Fruit fly (Drosophila melanogaster) whole organism, prepupa: Measurements from ENCODE around the gene CG18258.

ENCODE experiments used
- Blimp-1 ChIP-seq: fragments of 200-800 bp; sonication (Bioruptor generic); optimal IDR thresholded peaks from 3 replicates; lab custom pipeline; 2017; ENCODE audit warnings: missing biosample characterization, missing genetic modification characterization, mild to moderate bottlenecking, moderate library complexity, missing genetic modification reagents
- CG10631 ChIP-seq: fragments of 200-800 bp; sonication (Bioruptor generic); optimal IDR thresholded peaks from 2 replicates; lab custom pipeline; 2016; ENCODE audit warnings: missing biosample characterization, missing genetic modification characterization
- CG10669 ChIP-seq: fragments of 200-800 bp; sonication (Bioruptor generic); optimal IDR thresholded peaks from 3 replicates; lab custom pipeline; 2018; ENCODE audit warnings: missing biosample characterization, mild to moderate bottlenecking, missing genetic modification characterization, moderate library complexity
- CG11294 ChIP-seq: fragments of 200-800 bp; sonication (Bioruptor generic); IDR thresholded peaks from 2 replicates; pipeline ENCODE4 v1.3.6; 2022; ENCODE audit warnings: missing biosample characterization, missing genetic modification characterization
- CG11762 ChIP-seq: fragments of 200-800 bp; sonication (Bioruptor generic); optimal IDR thresholded peaks from 3 replicates; lab custom pipeline; 2016; ENCODE audit warnings: missing biosample characterization, missing genetic modification characterization; ENCODE audit not compliant: insufficient read depth
- CG15336 ChIP-seq: fragments of 200-800 bp; sonication (Bioruptor generic); IDR thresholded peaks from 2 replicates; pipeline ENCODE4 v1.3.6; 2022; ENCODE audit warnings: missing biosample characterization, missing genetic modification characterization
- CG1621 ChIP-seq: fragments of 200-800 bp; sonication (Bioruptor generic); optimal IDR thresholded peaks from 3 replicates; lab custom pipeline; 2018; ENCODE audit warnings: missing biosample characterization, mild to moderate bottlenecking, missing genetic modification characterization
- CG16779 ChIP-seq: fragments of 200-800 bp; sonication (Bioruptor generic); optimal IDR thresholded peaks from 3 replicates; lab custom pipeline; 2017; ENCODE audit warnings: missing biosample characterization, mild to moderate bottlenecking, missing genetic modification characterization
- CG3032 ChIP-seq: fragments of 200-800 bp; optimal IDR thresholded peaks from 2 replicates; lab custom pipeline; 2019; ENCODE audit warnings: missing biosample characterization, mild to moderate bottlenecking, missing genetic modification characterization, moderate library complexity
- CG31627 ChIP-seq: fragments of 200-800 bp; sonication (Bioruptor generic); optimal IDR thresholded peaks from 3 replicates; lab custom pipeline; 2016; ENCODE audit warnings: missing biosample characterization, missing genetic modification characterization
- CG3919 ChIP-seq: fragments of 200-800 bp; sonication (Bioruptor generic); optimal IDR thresholded peaks from 3 replicates; lab custom pipeline; 2016; ENCODE audit warnings: missing biosample characterization, missing genetic modification characterization
- CG6163 ChIP-seq: fragments of 200-800 bp; sonication (Bioruptor generic); IDR thresholded peaks from 3 replicates; pipeline ENCODE4 v1.3.6; 2022; ENCODE audit warnings: missing biosample characterization, missing genetic modification characterization
- CG6276 ChIP-seq: fragments of 200-800 bp; sonication (Bioruptor generic); optimal IDR thresholded peaks from 2 replicates; lab custom pipeline; 2017; ENCODE audit warnings: missing biosample characterization, mild to moderate bottlenecking, missing genetic modification characterization
- CG6792 ChIP-seq: fragments of 200-800 bp; sonication (Bioruptor generic); optimal IDR thresholded peaks from 3 replicates; lab custom pipeline; 2016; ENCODE audit warnings: missing biosample characterization, missing genetic modification characterization
- CG6808 ChIP-seq: fragments of 200-800 bp; sonication (Bioruptor generic); optimal IDR thresholded peaks from 3 replicates; lab custom pipeline; 2017; ENCODE audit warnings: missing biosample characterization, missing genetic modification characterization, mild to moderate bottlenecking, moderate library complexity, missing genetic modification reagents
- CG7368 ChIP-seq: fragments of 200-800 bp; sonication (Bioruptor generic); optimal IDR thresholded peaks from 3 replicates; lab custom pipeline; 2016; ENCODE audit warnings: missing biosample characterization, missing genetic modification characterization
- CG8119 ChIP-seq: fragments of 200-800 bp; sonication (Bioruptor generic); IDR thresholded peaks from 3 replicates; pipeline ENCODE4 v1.3.6; 2022; ENCODE audit warnings: missing biosample characterization, missing genetic modification characterization
- CG8319 ChIP-seq: fragments of 200-800 bp; sonication (Bioruptor generic); optimal IDR thresholded peaks from 3 replicates; lab custom pipeline; 2016; ENCODE audit warnings: missing biosample characterization, missing genetic modification characterization
- CG8632 ChIP-seq: fragments of 200-800 bp; sonication (Bioruptor generic); optimal IDR thresholded peaks from 3 replicates; lab custom pipeline; 2016; ENCODE audit warnings: missing biosample characterization, missing genetic modification characterization
- CG9139 ChIP-seq: fragments of 200-800 bp; sonication (Bioruptor generic); optimal IDR thresholded peaks from 3 replicates; lab custom pipeline; 2017; ENCODE audit warnings: missing biosample characterization, mild to moderate bottlenecking, missing genetic modification characterization
- Eip78C ChIP-seq: fragments of 200-800 bp; sonication (Bioruptor generic); peaks from one replicate; lab custom pipeline; 2016; ENCODE audit warnings: missing biosample characterization, missing genetic modification characterization
- Eip93F ChIP-seq: fragments of 200-800 bp; sonication (Bioruptor generic); optimal IDR thresholded peaks from 2 replicates; lab custom pipeline; 2016; ENCODE audit warnings: missing biosample characterization, mild to moderate bottlenecking, missing genetic modification characterization
- Ets21C ChIP-seq: fragments of 200-800 bp; sonication (Bioruptor generic); optimal IDR thresholded peaks from 3 replicates; lab custom pipeline; 2016; ENCODE audit warnings: missing biosample characterization, missing genetic modification characterization
- Ets96B ChIP-seq: fragments of 200-800 bp; optimal IDR thresholded peaks from 2 replicates; lab custom pipeline; 2019; ENCODE audit warnings: missing biosample characterization, mild to moderate bottlenecking, missing genetic modification characterization, moderate library complexity
- Gug ChIP-seq: fragments of 200-800 bp; sonication (Bioruptor generic); IDR thresholded peaks from 2 replicates; pipeline ENCODE4 v1.3.6; 2022; ENCODE audit warnings: missing biosample characterization, missing genetic modification characterization
- Hr4 ChIP-seq: fragments of 200-800 bp; sonication (Bioruptor generic); optimal IDR thresholded peaks from 3 replicates; lab custom pipeline; 2016; ENCODE audit warnings: missing biosample characterization, missing genetic modification characterization
- Met ChIP-seq: fragments of 200-800 bp; sonication (Bioruptor generic); optimal IDR thresholded peaks from 3 replicates; lab custom pipeline; 2016; ENCODE audit warnings: missing biosample characterization, missing genetic modification characterization
- OdsH ChIP-seq: fragments of 200-800 bp; sonication (Bioruptor generic); optimal IDR thresholded peaks from 3 replicates; lab custom pipeline; 2016; ENCODE audit warnings: missing biosample characterization, missing genetic modification characterization
- Smox ChIP-seq: fragments of 200-800 bp; sonication (Bioruptor generic); optimal IDR thresholded peaks from 3 replicates; lab custom pipeline; 2016; ENCODE audit warnings: missing biosample characterization, missing genetic modification characterization
- Sox102F ChIP-seq: fragments of 200-800 bp; sonication (Bioruptor generic); optimal IDR thresholded peaks from 2 replicates; lab custom pipeline; 2016; ENCODE audit warnings: missing biosample characterization, mild to moderate bottlenecking, missing genetic modification characterization
- Sox14 ChIP-seq: fragments of 200-800 bp; sonication (Bioruptor generic); optimal IDR thresholded peaks from 3 replicates; lab custom pipeline; 2016; ENCODE audit warnings: missing biosample characterization, missing genetic modification characterization
- Sox15 ChIP-seq: fragments of 200-800 bp; sonication (Bioruptor generic); optimal IDR thresholded peaks from 3 replicates; lab custom pipeline; 2016; ENCODE audit warnings: missing biosample characterization, missing genetic modification characterization
- achi ChIP-seq: fragments of 200-800 bp; sonication (Bioruptor generic); optimal IDR thresholded peaks from 3 replicates; lab custom pipeline; 2016; ENCODE audit warnings: missing biosample characterization, missing genetic modification characterization
- dac ChIP-seq: fragments of 200-800 bp; sonication (Bioruptor generic); optimal IDR thresholded peaks from 2 replicates; lab custom pipeline; 2017; ENCODE audit warnings: missing biosample characterization, mild to moderate bottlenecking, missing genetic modification characterization
- dsx ChIP-seq: fragments of 200-800 bp; optimal IDR thresholded peaks from 3 replicates; lab custom pipeline; 2019; ENCODE audit warnings: missing biosample characterization, mild to moderate bottlenecking, missing genetic modification characterization, moderate library complexity; ENCODE audit not compliant: poor library complexity, severe bottlenecking
- eg ChIP-seq: fragments of 200-800 bp; sonication (Bioruptor generic); IDR thresholded peaks from 3 replicates; pipeline ENCODE4 v1.3.6; 2022; ENCODE audit warnings: missing biosample characterization, missing genetic modification characterization
- fd59A ChIP-seq: fragments of 200-800 bp; sonication (Bioruptor generic); optimal IDR thresholded peaks from 2 replicates; lab custom pipeline; 2017; ENCODE audit warnings: missing biosample characterization, mild to moderate bottlenecking, missing genetic modification characterization, missing genetic modification reagents
- fd85E ChIP-seq: fragments of 200-800 bp; sonication (Bioruptor generic); optimal IDR thresholded peaks from 3 replicates; lab custom pipeline; 2016; ENCODE audit warnings: missing biosample characterization, missing genetic modification characterization
- fkh ChIP-seq: fragments of 200-800 bp; sonication (Bioruptor generic); optimal IDR thresholded peaks from 3 replicates; lab custom pipeline; 2017; ENCODE audit warnings: missing biosample characterization, mild to moderate bottlenecking, missing genetic modification characterization, moderate library complexity
- lz ChIP-seq: fragments of 200-800 bp; sonication (Bioruptor generic); optimal IDR thresholded peaks from 3 replicates; lab custom pipeline; 2016; ENCODE audit warnings: missing biosample characterization, missing genetic modification characterization
- pdm3 ChIP-seq: fragments of 200-800 bp; sonication (Bioruptor generic); optimal IDR thresholded peaks from 3 replicates; lab custom pipeline; 2016; ENCODE audit warnings: missing biosample characterization, missing genetic modification characterization
- salr ChIP-seq, 2 experiments: fragments of 200-800 bp; sonication (Bioruptor generic); optimal IDR thresholded peaks; 3 replicates each; lab custom pipeline; 2016 to 2018; ENCODE audit warnings: missing biosample characterization in 2 of 2, missing genetic modification characterization in 2 of 2, mild to moderate bottlenecking in 1 of 2
- spab ChIP-seq: fragments of 200-800 bp; sonication (Bioruptor generic); optimal IDR thresholded peaks from 2 replicates; lab custom pipeline; 2017; ENCODE audit warnings: missing biosample characterization, mild to moderate bottlenecking, missing genetic modification characterization, missing genetic modification reagents
- ss ChIP-seq, 2 experiments: fragments of 200-800 bp; sonication (Bioruptor generic); optimal IDR thresholded peaks; 2 replicates in 1 of 2; 3 replicates in 1 of 2; lab custom pipeline; 2017 to 2018; ENCODE audit warnings: mild to moderate bottlenecking in 2 of 2, missing biosample characterization in 2 of 2, missing genetic modification characterization in 2 of 2, moderate library complexity in 1 of 2
- svp ChIP-seq: fragments of 200-800 bp; sonication (Bioruptor generic); peaks from one replicate; lab custom pipeline; 2016; ENCODE audit warnings: missing biosample characterization, missing genetic modification characterization
- topi ChIP-seq: fragments of 200-800 bp; sonication (Bioruptor generic); optimal IDR thresholded peaks from 3 replicates; lab custom pipeline; 2016; ENCODE audit warnings: missing biosample characterization, missing genetic modification characterization
- vri ChIP-seq: fragments of 200-800 bp; sonication (Bioruptor generic); optimal IDR thresholded peaks from 3 replicates; lab custom pipeline; 2016; ENCODE audit warnings: missing biosample characterization, mild to moderate bottlenecking, missing genetic modification characterization

The CG18258 gene

dm6 chrX:17170484-17170944, 41.6 kb upstream of the CG18258 start (continued):
- no peak for TF ChIP-seq Sox14 (GFP tag; lab: Kevin White, UChicago)
- TF ChIP-seq Ets96B (tag; lab: Kevin White, UChicago), result peak; percentile 63
- peak; percentile 54 for TF ChIP-seq OdsH (GFP tag; lab: Kevin White, UChicago)
- TF ChIP-seq eg, result peak; percentile 86
- TF ChIP-seq dac (GFP tag; lab: Kevin White, UChicago), result peak; percentile 51
- TF ChIP-seq CG8632 (GFP tag; lab: Kevin White, UChicago), result peak; percentile 72
- TF ChIP-seq Gug (GFP tag; lab: Robert Waterston, UW), result peak; percentile 65
- TF ChIP-seq CG6792 (GFP tag; lab: Kevin White, UChicago), result peak; percentile 49
- peak; percentile 58 for TF ChIP-seq CG16779 (tag; lab: Kevin White, UChicago)
- TF ChIP-seq fd85E, result peak; percentile 47
- TF ChIP-seq CG9139 (GFP tag; lab: Kevin White, UChicago), result peak; percentile 40
- TF ChIP-seq CG3032 (tag; lab: Kevin White, UChicago), result peak; percentile 73
- no peak for TF ChIP-seq CG11762 (GFP tag; lab: Kevin White, UChicago)
- TF ChIP-seq CG3919, result peak; percentile 59
- TF ChIP-seq Ets21C, result no peak
- TF ChIP-seq CG10631 (GFP tag; lab: Kevin White, UChicago), result peak; percentile 73
- peak; percentile 70 to 77 for TF ChIP-seq ss (GFP tag; optimal IDR thresholded peaks at IDR 0.05; lab: Kevin White, UChicago)
- peak; percentile 76 for TF ChIP-seq achi (GFP tag; lab: Kevin White, UChicago)
- no peak for TF ChIP-seq Sox15
- TF ChIP-seq pdm3 (GFP tag; lab: Kevin White, UChicago), result peak; percentile 27
- peak; percentile 28 for TF ChIP-seq CG1621 (tag; lab: Kevin White, UChicago)

dm6 chrX:17172123-17172522, 40.0 kb upstream of the CG18258 start:
- TF ChIP-seq CG16779 (tag; lab: Kevin White, UChicago) (no peak), Sox102F (GFP tag; lab: Kevin White, UChicago) (peak; percentile 60), CG6808 (GFP tag; lab: Kevin White, UChicago) (peak; percentile 33), CG9139 (GFP tag; lab: Kevin White, UChicago) (peak; percentile 24), dsx (GFP tag; lab: Kevin White, UChicago) (no peak), CG31627 (peak; percentile 70), CG11294 (GFP tag; lab: Robert Waterston, UW) (no peak), CG6276 (no peak), Ets21C (peak; percentile 46), eg (no peak), CG8119 (GFP tag; lab: Robert Waterston, UW) (no peak), achi (GFP tag; lab: Kevin White, UChicago) (peak; percentile 32), CG8319 (no peak), Smox (GFP tag; lab: Kevin White, UChicago) (peak; percentile 64), spab (GFP tag; lab: Kevin White, UChicago) (peak; percentile 1), CG3032 (tag; lab: Kevin White, UChicago) (no peak), CG11762 (GFP tag; lab: Kevin White, UChicago) (no peak), fd59A (GFP tag; lab: Kevin White, UChicago) (no peak), Sox14 (GFP tag; lab: Kevin White, UChicago) (peak; percentile 41), Hr4 (GFP tag; lab: Kevin White, UChicago) (no peak), topi (GFP tag; lab: Kevin White, UChicago) (peak; percentile 73), salr (GFP tag; optimal IDR thresholded peaks at IDR 0.05; lab: Kevin White, UChicago) (no peak), CG8632 (GFP tag; lab: Kevin White, UChicago) (no peak), OdsH (GFP tag; lab: Kevin White, UChicago) (peak; percentile 17), CG15336 (GFP tag; lab: Robert Waterston, UW) (no peak), Blimp-1 (GFP tag; lab: Kevin White, UChicago) (peak; percentile 0), lz (GFP tag; lab: Kevin White, UChicago) (peak; percentile 62), CG10669 (GFP tag; lab: Kevin White, UChicago) (no peak), CG6163 (GFP tag; lab: Robert Waterston, UW) (peak; percentile 11; the same call in 1 of the 3 replicates), CG7368 (GFP tag; lab: Kevin White, UChicago) (no peak), Gug (GFP tag; lab: Robert Waterston, UW) (no peak), fkh (GFP tag; lab: Kevin White, UChicago) (no peak), svp (peak; percentile 81), CG10631 (GFP tag; lab: Kevin White, UChicago) (peak; percentile 28), pdm3 (GFP tag; lab: Kevin White, UChicago) (peak; percentile 44), CG1621 (tag; lab: Kevin White, UChicago) (no peak), dac (GFP tag; lab: Kevin White, UChicago) (no peak), Met (peak; percentile 69), Eip78C (GFP tag; lab: Kevin White, UChicago) (peak; percentile 76), ss (GFP tag; optimal IDR thresholded peaks at IDR 0.05; lab: Kevin White, UChicago) (peak in 1 of 2 experiments; percentile 27), vri (GFP tag; lab: Kevin White, UChicago) (no peak), Eip93F (GFP tag; lab: Kevin White, UChicago) (no peak)
